Fruit fly (Drosophila melanogaster): ENCODE measurements around the gene bnk.

DNA sequence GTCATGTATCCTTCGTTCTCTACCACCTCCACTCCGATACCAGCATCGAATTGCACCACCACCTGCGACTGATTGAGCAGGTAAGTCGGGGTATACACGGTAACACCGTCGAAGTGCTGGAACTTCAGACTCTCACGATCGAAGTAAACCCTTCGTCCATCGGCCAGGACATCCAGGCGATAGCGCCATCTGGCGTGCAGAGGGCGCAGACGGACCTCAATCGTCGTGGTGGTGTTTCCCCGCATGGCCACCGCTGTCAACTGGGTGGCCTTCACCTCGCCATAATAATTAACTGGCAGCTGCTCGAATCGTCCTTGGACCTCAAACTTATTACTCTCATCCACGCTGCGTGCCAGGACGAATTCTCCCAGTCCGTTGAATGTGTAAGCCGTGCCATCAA, 11.3 kb upstream of the bnk start:
- peak; percentile 54 to 77 for TF ChIP-seq CTCF (optimal IDR thresholded peaks at IDR 0.05)
- TF ChIP-seq CG8478 (optimal IDR thresholded peaks at IDR 0.05) = no peak
